Fruit fly (Drosophila melanogaster): ENCODE data around the gene Osi5.

Gene Osi5

DNA sequence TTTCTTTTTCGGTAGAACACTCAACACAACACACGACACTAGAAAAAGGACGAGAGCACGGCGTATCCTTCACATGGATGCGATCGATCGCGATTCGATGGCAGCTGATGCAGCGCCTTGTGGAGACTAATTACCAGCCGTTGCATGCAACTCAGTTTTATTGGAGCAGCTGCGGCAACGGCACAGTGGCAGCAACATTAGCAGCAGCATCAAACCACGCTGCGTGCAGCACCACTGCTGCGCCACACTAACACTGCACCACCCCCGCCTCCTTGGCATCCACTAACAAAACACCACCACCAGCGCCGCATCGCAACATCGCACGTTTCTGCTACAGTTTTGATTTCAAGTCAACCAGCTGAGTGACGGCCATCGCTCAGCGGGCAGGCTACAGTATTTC is 5.6 kb upstream of the Osi5 start, which contains the start of gene Osi4:
Osi4 (minus strand) TSS at position 101 of the 400 bp plus-strand sequence.
- TF ChIP-seq CG17806 (tag; optimal IDR thresholded peaks at IDR 0.05) (no peak), CG10348 (GFP tag; IDR thresholded peaks at IDR 0.05) (no peak), CG14655 (GFP tag; optimal IDR thresholded peaks at IDR 0.05) (no peak), CG9948 (tag; optimal IDR thresholded peaks at IDR 0.05) (no peak), rn (GFP tag; IDR thresholded peaks at IDR 0.05) (no peak), CG13204 (GFP tag; optimal IDR thresholded peaks at IDR 0.05) (no peak), fd96Ca (GFP tag; IDR thresholded peaks at IDR 0.05) (no peak), EcR (GFP tag; optimal IDR thresholded peaks at IDR 0.05) (no peak)

DNA sequence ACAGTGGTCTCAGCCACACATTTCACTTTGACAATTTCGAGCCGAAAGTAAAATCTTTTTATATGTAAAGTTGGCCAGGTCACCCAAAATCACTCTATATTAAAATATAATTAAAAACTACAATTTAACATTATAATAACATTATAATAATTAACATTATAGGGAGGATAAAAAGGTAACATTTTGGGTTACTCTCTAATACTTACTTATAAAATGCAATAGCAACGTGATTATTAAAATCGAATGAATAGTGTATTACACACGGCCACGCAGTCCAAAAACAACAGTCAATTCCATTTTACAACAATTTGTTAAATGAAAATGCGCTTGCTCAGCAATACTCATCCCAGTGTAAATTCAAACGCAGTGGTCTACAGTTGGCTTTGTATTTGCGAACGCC is 5.2 kb upstream of the Osi5 start:
- peak; percentile 5 for TF ChIP-seq CG8301 (tag; optimal IDR thresholded peaks at IDR 0.05)
- TF ChIP-seq Snoo (tag; optimal IDR thresholded peaks at IDR 0.05): peak; percentile 19
- TF ChIP-seq rn (GFP tag; IDR thresholded peaks at IDR 0.05): no peak
- TF ChIP-seq CG14655 (GFP tag; optimal IDR thresholded peaks at IDR 0.05): peak; percentile 44
- TF ChIP-seq CG13204 (GFP tag; optimal IDR thresholded peaks at IDR 0.05): no peak
- TF ChIP-seq Pif1A (GFP tag; optimal IDR thresholded peaks at IDR 0.05): no peak

DNA sequence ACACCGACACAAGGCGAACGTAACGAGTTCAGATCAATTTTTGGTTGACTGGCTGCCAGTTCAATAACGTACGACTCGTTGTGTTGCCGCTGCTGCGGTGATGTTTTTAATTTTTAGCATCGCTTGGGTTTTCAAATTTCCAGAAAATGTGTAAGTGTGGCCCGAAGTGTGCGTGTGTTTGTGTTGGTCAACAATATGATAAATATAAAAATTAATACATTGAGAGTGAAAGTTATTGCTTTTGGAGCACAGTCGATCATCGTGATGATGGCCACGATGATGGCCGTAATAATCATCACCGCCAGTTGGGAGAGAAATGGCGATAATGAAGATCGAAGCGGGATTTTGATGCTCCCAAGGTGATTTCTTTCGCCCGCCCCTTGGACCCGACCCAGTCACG is 1.2 kb upstream of the Osi5 start:
- TF ChIP-seq CG4496 (GFP tag; IDR thresholded peaks at IDR 0.05) (no peak), CG9948 (tag; optimal IDR thresholded peaks at IDR 0.05) (no peak), CG17806 (tag; optimal IDR thresholded peaks at IDR 0.05) (no peak), Ets98B (GFP tag; IDR thresholded peaks at IDR 0.05) (no peak), fd96Ca (GFP tag; IDR thresholded peaks at IDR 0.05) (no peak), Pif1B (GFP tag; optimal IDR thresholded peaks at IDR 0.05) (no peak), CG12605 (GFP tag; IDR thresholded peaks at IDR 0.05) (no peak), CG8159 (tag; optimal IDR thresholded peaks at IDR 0.05) (no peak), rn (GFP tag; IDR thresholded peaks at IDR 0.05) (no peak), Pif1A (GFP tag; optimal IDR thresholded peaks at IDR 0.05) (no peak), gl (tag; optimal IDR thresholded peaks at IDR 0.05) (no peak), Snoo (tag; optimal IDR thresholded peaks at IDR 0.05) (no peak), D1 (tag; optimal IDR thresholded peaks at IDR 0.05) (no peak), CG15710 (tag; optimal IDR thresholded peaks at IDR 0.05) (no peak), EcR (GFP tag; optimal IDR thresholded peaks at IDR 0.05) (no peak), CG32121 (GFP tag; IDR thresholded peaks at IDR 0.05) (no peak), CG14655 (GFP tag; optimal IDR thresholded peaks at IDR 0.05) (no peak)

DNA sequence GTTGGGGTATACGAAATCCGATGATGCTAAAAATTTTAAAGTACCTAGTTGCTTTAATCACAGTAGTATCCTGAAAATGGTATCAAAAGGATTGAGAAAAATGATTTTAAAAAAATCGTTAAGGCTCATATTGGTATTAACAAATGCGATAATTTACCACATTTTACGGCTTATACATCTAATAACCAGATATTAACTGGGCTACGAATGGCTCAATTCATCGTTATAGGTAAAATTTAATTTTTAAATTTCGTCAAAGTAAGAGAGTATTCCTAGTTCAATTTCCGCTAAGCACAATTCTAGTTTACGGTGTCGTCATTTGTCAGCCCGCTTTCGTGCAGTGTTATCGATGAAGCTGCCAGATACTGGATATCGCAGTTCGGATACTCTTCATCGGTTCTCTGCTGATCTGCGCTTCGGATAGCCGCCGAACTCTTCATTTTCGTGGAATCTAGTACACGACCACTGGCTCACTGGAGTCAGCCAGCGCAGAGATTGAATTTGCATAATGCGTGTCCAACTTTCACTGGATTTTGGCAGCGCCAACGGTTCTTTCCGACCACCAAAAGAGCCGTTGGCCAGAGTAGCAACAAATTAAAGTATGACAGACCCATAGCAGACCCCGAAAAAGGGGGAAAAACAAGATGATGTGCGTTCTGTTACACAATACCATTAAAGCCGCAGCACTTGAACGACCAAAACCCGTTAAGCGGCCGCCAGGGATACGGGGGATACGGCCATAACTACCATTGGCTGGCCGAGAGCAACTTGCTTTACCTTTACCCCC is 1.9 kb downstream of the Osi5 start:
- TF ChIP-seq CG17806 (tag; optimal IDR thresholded peaks at IDR 0.05) (no peak), rn (GFP tag; IDR thresholded peaks at IDR 0.05) (no peak), CG8301 (tag; optimal IDR thresholded peaks at IDR 0.05) (peak; percentile 38), CG13204 (GFP tag; optimal IDR thresholded peaks at IDR 0.05) (peak; percentile 46), CG14655 (GFP tag; optimal IDR thresholded peaks at IDR 0.05) (peak; percentile 31)

DNA sequence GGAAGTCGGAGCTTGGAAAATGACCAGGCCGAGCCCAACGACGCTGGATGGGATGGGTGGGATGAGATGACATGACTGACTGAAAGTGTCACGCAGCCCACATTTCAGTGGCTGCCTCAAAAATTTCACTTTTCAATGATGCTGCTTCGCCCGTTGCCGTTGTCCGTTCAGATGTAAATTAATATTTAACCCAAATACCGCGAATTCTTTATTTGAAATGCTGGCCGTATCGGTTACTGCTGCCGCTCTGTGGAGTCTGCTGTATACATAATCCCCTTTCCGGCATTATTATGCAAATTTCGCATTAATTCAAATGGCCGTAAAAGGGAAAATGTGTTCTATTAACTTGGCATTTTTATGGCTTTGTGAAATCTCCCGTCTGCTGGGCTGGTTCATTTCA is 3.0 kb downstream of the Osi5 start:
- TF ChIP-seq CG34367 (tag; optimal IDR thresholded peaks at IDR 0.05) (no peak), EcR (GFP tag; optimal IDR thresholded peaks at IDR 0.05) (no peak), D1 (tag; optimal IDR thresholded peaks at IDR 0.05) (no peak), CG8301 (tag; optimal IDR thresholded peaks at IDR 0.05) (no peak), CG32121 (GFP tag; IDR thresholded peaks at IDR 0.05) (no peak), Snoo (tag; optimal IDR thresholded peaks at IDR 0.05) (no peak), Pif1B (GFP tag; optimal IDR thresholded peaks at IDR 0.05) (no peak), gl (tag; optimal IDR thresholded peaks at IDR 0.05) (no peak), CG12605 (GFP tag; IDR thresholded peaks at IDR 0.05) (no peak), Pif1A (GFP tag; optimal IDR thresholded peaks at IDR 0.05) (no peak), CG4496 (GFP tag; IDR thresholded peaks at IDR 0.05) (no peak), fd96Ca (GFP tag; IDR thresholded peaks at IDR 0.05) (no peak), CG17806 (tag; optimal IDR thresholded peaks at IDR 0.05) (no peak), CG8159 (tag; optimal IDR thresholded peaks at IDR 0.05) (no peak), CG10348 (GFP tag; IDR thresholded peaks at IDR 0.05) (no peak)

DNA sequence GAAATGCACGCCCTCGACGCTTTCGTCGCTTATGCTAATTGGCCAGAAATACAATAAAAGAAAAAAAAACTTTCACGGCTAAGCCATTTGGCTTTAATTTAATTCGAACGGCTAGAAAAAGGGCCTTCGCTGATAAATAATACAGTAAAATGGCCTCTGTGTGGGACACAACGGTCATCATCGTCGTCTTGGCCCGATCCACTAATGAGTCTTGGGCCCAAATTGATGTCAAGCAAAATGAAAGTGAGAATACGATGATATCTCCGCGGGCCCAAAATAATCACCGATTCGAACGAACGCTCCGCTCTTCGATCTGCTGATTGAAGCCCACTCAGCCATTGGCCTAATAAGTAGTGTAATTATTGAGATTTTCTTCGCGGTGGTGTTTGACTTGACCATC is 4.1 kb downstream of the Osi5 start:
- TF ChIP-seq Pif1B (GFP tag; optimal IDR thresholded peaks at IDR 0.05) (no peak), D1 (tag; optimal IDR thresholded peaks at IDR 0.05) (no peak)

DNA sequence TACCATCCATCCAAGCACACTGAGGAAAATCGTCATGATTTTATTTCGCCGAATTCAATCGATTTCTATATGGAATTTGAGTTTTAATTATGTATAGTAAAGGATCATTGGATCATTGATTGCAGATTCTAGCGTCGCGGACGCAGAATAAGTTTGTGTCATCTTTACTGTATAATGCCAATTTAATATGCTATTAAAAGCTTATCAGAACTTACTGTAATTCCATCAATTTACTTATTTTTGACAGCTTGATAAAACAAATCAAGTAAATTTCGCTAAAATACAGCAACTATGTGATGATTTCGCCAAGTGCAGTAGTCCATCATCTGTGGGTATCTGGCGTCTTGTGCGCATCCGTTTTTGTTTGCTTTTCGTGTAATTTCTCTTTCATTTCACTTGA is 5.8 kb downstream of the Osi5 start:
- TF ChIP-seq CG10348 (GFP tag; IDR thresholded peaks at IDR 0.05) (no peak), CG14655 (GFP tag; optimal IDR thresholded peaks at IDR 0.05) (peak; percentile 20), CG8301 (tag; optimal IDR thresholded peaks at IDR 0.05) (peak; percentile 29)
